Worm (Caenorhabditis elegans) whole organism, L3 larva: ENCODE data around the gene flp-3.

ENCODE experiments used
- ama-1 ChIP-seq: fragments of 150-350 bp; optimal IDR thresholded peaks from 2 replicates; lab custom pipeline; 2018
- egl-27 ChIP-seq: sonication (generic microtip); optimal IDR thresholded peaks from 4 replicates; lab custom pipeline; 2017; ENCODE audit warnings: missing biosample characterization, missing genetic modification reagents, missing genetic modification characterization
- elt-3 ChIP-seq, 3 experiments: fragments of 150-350 bp in 1 of 3; sonication (generic microtip) in 2 of 3; optimal IDR thresholded peaks; 2 replicates in 2 of 3; 4 replicates in 1 of 3; lab custom pipeline; 2014 to 2017; ENCODE audit warnings: missing biosample characterization in 3 of 3, missing genetic modification characterization in 3 of 3
- fkh-10 ChIP-seq: sonication (generic microtip); optimal IDR thresholded peaks from 2 replicates; lab custom pipeline; 2017; ENCODE audit warnings: missing biosample characterization, missing genetic modification reagents, missing genetic modification characterization
- mdl-1 ChIP-seq: fragments of 150-350 bp; optimal IDR thresholded peaks from 2 replicates; lab custom pipeline; 2014; ENCODE audit warnings: missing biosample characterization, missing genetic modification characterization
- nhr-11 ChIP-seq: fragments of 150-350 bp; optimal IDR thresholded peaks from 2 replicates; lab custom pipeline; 2014; ENCODE audit warnings: missing biosample characterization, missing genetic modification characterization
- sea-2 ChIP-seq: fragments of 150-350 bp; sonication (generic microtip); optimal IDR thresholded peaks from 4 replicates; lab custom pipeline; 2014; ENCODE audit warnings: missing biosample characterization, missing genetic modification reagents, missing genetic modification characterization
- skn-1 ChIP-seq: fragments of 150-350 bp; optimal IDR thresholded peaks from 2 replicates; lab custom pipeline; 2014; ENCODE audit warnings: missing biosample characterization, missing genetic modification characterization

- TF ChIP-seq fkh-10 (GFP tag; lab: Kevin White, UChicago) (no peak), nhr-11 (tag; lab: Kevin White, UChicago) (no peak), skn-1 (tag; lab: Kevin White, UChicago) (no peak), sea-2 (GFP tag; lab: Kevin White, UChicago) (no peak), elt-3 (tag; optimal IDR thresholded peaks at IDR 0.05; lab: Kevin White, UChicago) (no peak), ama-1 (lab: Kevin White, UChicago) (no peak), egl-27 (no peak), mdl-1 (no peak)
These were observed 20.9 kb upstream of the flp-3 start for ce11 chrX:10113677-10114076.
